Worm (Caenorhabditis elegans) whole organism, late embryonic: Measurements from ENCODE around the gene K03B4.4.

Source experiments
- C38D4.7 ChIP-seq: fragments of 200-800 bp; sonication (Bioruptor generic); optimal IDR thresholded peaks from 2 replicates; lab custom pipeline; 2018; ENCODE audit warnings: mild to moderate bottlenecking, missing genetic modification characterization, moderate library complexity, missing compliant biosample characterization
- K02D7.2 ChIP-seq: sonication (generic microtip); optimal IDR thresholded peaks from 2 replicates; lab custom pipeline; 2017; ENCODE audit warnings: mild to moderate bottlenecking, missing genetic modification characterization, missing compliant biosample characterization
- ceh-18 ChIP-seq: sonication (generic microtip); optimal IDR thresholded peaks from 2 replicates; lab custom pipeline; 2016; ENCODE audit warnings: missing genetic modification characterization, missing compliant biosample characterization
- ceh-19 ChIP-seq: fragments of 200-800 bp; sonication (Bioruptor generic); optimal IDR thresholded peaks from 2 replicates; lab custom pipeline; 2018; ENCODE audit warnings: mild to moderate bottlenecking, missing genetic modification characterization, missing compliant biosample characterization
- ceh-2 ChIP-seq: sonication (generic microtip); optimal IDR thresholded peaks from 2 replicates; lab custom pipeline; 2016; ENCODE audit warnings: missing genotype, missing genetic modification characterization, missing compliant biosample characterization
- ceh-34 ChIP-seq: sonication (generic microtip); optimal IDR thresholded peaks from 2 replicates; lab custom pipeline; 2016; ENCODE audit warnings: mild to moderate bottlenecking, missing genetic modification characterization, missing compliant biosample characterization
- ceh-45 ChIP-seq: fragments of 200-800 bp; sonication (Bioruptor generic); IDR thresholded peaks from 2 replicates; pipeline ENCODE4 v1.3.6; 2022; ENCODE audit warnings: missing genetic modification reagents, missing genetic modification characterization, missing compliant biosample characterization
- ceh-9 ChIP-seq: sonication (generic microtip); optimal IDR thresholded peaks from 2 replicates; lab custom pipeline; 2016; ENCODE audit warnings: mild to moderate bottlenecking, missing genetic modification characterization, inconsistent platforms, missing compliant biosample characterization
- dmd-4 ChIP-seq: sonication (generic microtip); optimal IDR thresholded peaks from 2 replicates; lab custom pipeline; 2016; ENCODE audit warnings: borderline replicate concordance, missing genetic modification characterization, missing compliant biosample characterization
- dve-1 ChIP-seq: sonication (generic microtip); optimal IDR thresholded peaks from 2 replicates; lab custom pipeline; 2017; ENCODE audit warnings: antibody characterized with exemption, mild to moderate bottlenecking, missing genetic modification characterization, missing compliant biosample characterization
- ets-4 ChIP-seq: sonication (generic microtip); optimal IDR thresholded peaks from 2 replicates; lab custom pipeline; 2016; ENCODE audit warnings: missing genetic modification characterization, missing compliant biosample characterization
- eyg-1 ChIP-seq: sonication (generic microtip); optimal IDR thresholded peaks from 2 replicates; lab custom pipeline; 2016; ENCODE audit warnings: missing genotype, missing genetic modification characterization, missing compliant biosample characterization
- fax-1 ChIP-seq: sonication (generic microtip); optimal IDR thresholded peaks from 2 replicates; lab custom pipeline; 2016; ENCODE audit warnings: missing genotype, missing genetic modification characterization, missing compliant biosample characterization
- fkh-10 ChIP-seq: fragments of 150-350 bp; optimal IDR thresholded peaks from 2 replicates; lab custom pipeline; 2014; ENCODE audit warnings: missing biosample characterization, missing genetic modification reagents, missing genetic modification characterization
- fkh-6 ChIP-seq: sonication (generic microtip); optimal IDR thresholded peaks from 2 replicates; lab custom pipeline; 2016; ENCODE audit warnings: missing genetic modification characterization, missing compliant biosample characterization
- gmeb-2 ChIP-seq: sonication (generic microtip); optimal IDR thresholded peaks from 2 replicates; lab custom pipeline; 2016; ENCODE audit warnings: missing genetic modification characterization, inconsistent platforms, missing compliant biosample characterization
- hlh-13 ChIP-seq: fragments of 200-800 bp; sonication (Bioruptor generic); optimal IDR thresholded peaks from 2 replicates; lab custom pipeline; 2018; ENCODE audit warnings: mild to moderate bottlenecking, missing genetic modification characterization, missing compliant biosample characterization
- hlh-30 ChIP-seq: sonication (generic microtip); optimal IDR thresholded peaks from 2 replicates; lab custom pipeline; 2017; ENCODE audit warnings: antibody characterized with exemption, missing genetic modification characterization, missing compliant biosample characterization; ENCODE audit not compliant: insufficient read depth
- hlh-6 ChIP-seq: sonication (generic microtip); optimal IDR thresholded peaks from 2 replicates; lab custom pipeline; 2016; ENCODE audit warnings: missing genotype, missing genetic modification characterization, missing compliant biosample characterization
- lim-6 ChIP-seq: sonication (generic microtip); optimal IDR thresholded peaks from 2 replicates; lab custom pipeline; 2016; ENCODE audit warnings: missing genetic modification characterization, missing compliant biosample characterization
- mec-3 ChIP-seq: sonication (generic microtip); optimal IDR thresholded peaks from 2 replicates; lab custom pipeline; 2016; ENCODE audit warnings: borderline replicate concordance, missing genetic modification characterization, missing compliant biosample characterization
- nfya-1 ChIP-seq: sonication (generic microtip); optimal IDR thresholded peaks from 2 replicates; lab custom pipeline; 2017; ENCODE audit warnings: missing genetic modification characterization, mild to moderate bottlenecking, missing compliant biosample characterization, antibody characterized with exemption, moderate library complexity
- npax-4 ChIP-seq: sonication (generic microtip); optimal IDR thresholded peaks from 2 replicates; lab custom pipeline; 2016; ENCODE audit warnings: missing genetic modification characterization, missing compliant biosample characterization
- pag-3 ChIP-seq: sonication (generic microtip); optimal IDR thresholded peaks from 2 replicates; lab custom pipeline; 2016; ENCODE audit warnings: missing compliant biosample characterization, missing genetic modification characterization, borderline replicate concordance
- pax-1 ChIP-seq: fragments of 150-350 bp; optimal IDR thresholded peaks from 2 replicates; lab custom pipeline; 2014; ENCODE audit warnings: missing biosample characterization, missing genetic modification characterization
- pha-2 ChIP-seq: sonication (generic microtip); optimal IDR thresholded peaks from 2 replicates; lab custom pipeline; 2017; ENCODE audit warnings: mild to moderate bottlenecking, missing genetic modification characterization, missing compliant biosample characterization
- pha-4 ChIP-seq: fragments of 150-350 bp; optimal IDR thresholded peaks from 2 replicates; lab custom pipeline; 2018; ENCODE audit warnings: missing biosample characterization, missing genetic modification reagents, missing genetic modification characterization
- ref-2 ChIP-seq: sonication (generic microtip); optimal IDR thresholded peaks from 2 replicates; lab custom pipeline; 2016; ENCODE audit warnings: missing genetic modification characterization, missing compliant biosample characterization
- sdc-2 ChIP-seq: sonication (generic microtip); optimal IDR thresholded peaks from 2 replicates; lab custom pipeline; 2016; ENCODE audit warnings: missing genotype, missing genetic modification characterization, missing compliant biosample characterization
- sox-2 ChIP-seq: fragments of 200-800 bp; sonication (Bioruptor generic); IDR thresholded peaks from 2 replicates; pipeline ENCODE4 v1.3.6; 2022; ENCODE audit warnings: missing genetic modification reagents, missing genetic modification characterization, missing compliant biosample characterization
- sox-4 ChIP-seq: sonication (generic microtip); optimal IDR thresholded peaks from 2 replicates; lab custom pipeline; 2017; ENCODE audit warnings: mild to moderate bottlenecking, missing genetic modification characterization, inconsistent platforms, missing compliant biosample characterization
- syd-9 ChIP-seq: sonication (generic microtip); optimal IDR thresholded peaks from 2 replicates; lab custom pipeline; 2016; ENCODE audit warnings: mild to moderate bottlenecking, missing genetic modification characterization, moderate library complexity, missing compliant biosample characterization
- unc-42 ChIP-seq: sonication (generic microtip); optimal IDR thresholded peaks from 2 replicates; lab custom pipeline; 2016; ENCODE audit warnings: missing genotype, missing genetic modification characterization, missing compliant biosample characterization
- unc-55 ChIP-seq: sonication (generic microtip); optimal IDR thresholded peaks from 2 replicates; lab custom pipeline; 2017; ENCODE audit warnings: missing biosample characterization, missing genetic modification reagents, missing genetic modification characterization
- unc-86 ChIP-seq: sonication (generic microtip); optimal IDR thresholded peaks from 2 replicates; lab custom pipeline; 2016; ENCODE audit warnings: missing genetic modification characterization, missing compliant biosample characterization

K03B4.4 gene

DNA sequence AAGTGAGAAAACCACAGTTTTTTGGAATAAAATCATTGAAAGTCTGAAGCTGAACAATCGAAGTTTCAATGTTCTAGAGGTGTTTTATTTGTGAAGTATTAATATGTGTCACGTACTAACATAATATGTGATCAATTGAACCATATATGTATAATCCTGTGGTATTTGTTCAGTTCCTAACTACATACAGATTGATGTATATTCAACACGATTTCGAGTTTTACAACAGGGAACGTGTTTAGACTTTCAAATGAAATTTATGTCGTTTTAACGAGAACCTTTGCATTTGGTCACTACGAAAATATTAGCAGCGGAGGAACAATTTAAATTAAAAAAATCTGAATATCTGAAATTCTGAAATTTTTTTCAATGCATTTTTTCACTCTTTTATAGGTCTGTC, 7.3 kb upstream of the K03B4.4 start, which contains the start of gene K03B4.8:
K03B4.8 (minus strand) TSS at position 101 of the 400 bp plus-strand sequence.
- TF ChIP-seq K02D7.2 (tag; lab: Kevin White, UChicago) (no peak), lim-6 (tag; lab: Kevin White, UChicago) (no peak), fax-1 (tag; lab: Kevin White, UChicago) (no peak), gmeb-2 (tag; lab: Kevin White, UChicago) (no peak), eyg-1 (tag; lab: Kevin White, UChicago) (no peak), ceh-18 (tag; lab: Kevin White, UChicago) (no peak), sox-4 (tag; lab: Kevin White, UChicago) (no peak), fkh-6 (tag; lab: Kevin White, UChicago) (no peak), unc-86 (no peak), unc-42 (no peak), ceh-34 (no peak), hlh-30 (no peak), unc-55 (no peak), dmd-4 (no peak), syd-9 (tag; lab: Kevin White, UChicago) (no peak), pha-2 (tag; lab: Kevin White, UChicago) (no peak), mec-3 (tag; lab: Kevin White, UChicago) (no peak), sox-2 (no peak), fkh-10 (no peak), hlh-13 (GFP tag; lab: Kevin White, UChicago) (no peak)

DNA sequence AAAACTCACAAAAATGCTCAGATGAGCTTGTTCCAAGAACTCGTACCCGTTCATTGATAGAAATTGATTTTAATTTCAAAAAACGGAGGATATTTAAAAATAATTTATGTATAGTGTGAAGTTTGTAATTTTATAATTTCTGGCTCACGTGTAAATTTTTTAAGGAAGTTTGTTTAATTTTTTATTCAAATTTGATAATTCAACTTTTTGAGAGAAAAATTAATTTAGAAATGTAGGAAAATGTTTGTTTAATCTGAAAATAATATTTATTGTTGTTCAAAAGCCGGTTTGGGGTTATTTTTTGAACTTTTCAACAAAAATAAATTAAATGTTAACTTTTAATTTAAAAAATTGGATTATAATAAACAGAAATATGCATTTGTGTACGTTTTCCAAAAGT, 5.7 kb upstream of the K03B4.4 start, which contains the start of gene K03B4.6:
K03B4.6 (minus strand) TSS at position 101 of the 400 bp plus-strand sequence.
- no peak for TF ChIP-seq C38D4.7 (GFP tag; lab: Kevin White, UChicago)
- no peak for TF ChIP-seq pag-3 (tag; lab: Kevin White, UChicago)
- TF ChIP-seq ref-2 (tag; lab: Kevin White, UChicago) = no peak
- TF ChIP-seq ets-4 (tag; lab: Kevin White, UChicago) = no peak

- TF ChIP-seq nfya-1 (tag; lab: Kevin White, UChicago) (peak; percentile 65), npax-4 (tag; lab: Kevin White, UChicago) (no peak), ceh-19 (no peak)
Measured at ce11 chrV:4676812-4677211, 5.0 kb upstream of the K03B4.4 start.

ce11 chrV:4684137-4684536, 2.4 kb downstream of the K03B4.4 start:
- TF ChIP-seq nfya-1 (tag; lab: Kevin White, UChicago) (no peak), hlh-30 (no peak), sox-4 (tag; lab: Kevin White, UChicago) (no peak), ceh-19 (no peak), dve-1 (tag; lab: Kevin White, UChicago) (peak; percentile 74), sdc-2 (no peak), C38D4.7 (GFP tag; lab: Kevin White, UChicago) (no peak), pha-4 (tag; lab: Kevin White, UChicago) (no peak), ceh-34 (no peak)

- TF ChIP-seq ceh-2 (tag; lab: Kevin White, UChicago) (no peak), nfya-1 (tag; lab: Kevin White, UChicago) (peak; percentile 33), pax-1 (tag; lab: Kevin White, UChicago) (no peak), ref-2 (tag; lab: Kevin White, UChicago) (no peak), ceh-45 (GFP tag; lab: Robert Waterston, UW) (no peak), C38D4.7 (GFP tag; lab: Kevin White, UChicago) (no peak), hlh-30 (peak; percentile 82), sox-4 (tag; lab: Kevin White, UChicago) (no peak), hlh-6 (tag; lab: Kevin White, UChicago) (no peak), ceh-9 (no peak)
Measured at ce11 chrV:4686680-4687470, 5.1 kb downstream of the K03B4.4 start, which contains the start of gene taf-10. Gene taf-10 (plus strand): TSS chrV:4687103.
